Fruit fly (Drosophila melanogaster): ENCODE results near the gene Atac3.

Atac3 gene

dm6 chr3L:350651-351228, 22.9 kb upstream of the Atac3 start (continued):
- TF ChIP-seq Fer3 (tag; optimal IDR thresholded peaks at IDR 0.05) (peak; percentile 84), CG17568 (GFP tag; optimal IDR thresholded peaks at IDR 0.05) (no peak), CG12942 (GFP tag; optimal IDR thresholded peaks at IDR 0.05) (no peak), Nf-YA (GFP tag; IDR thresholded peaks at IDR 0.05) (peak; percentile 61), Bgb (GFP tag; IDR thresholded peaks at IDR 0.05; ENCODE audit: partially characterized antibody) (no peak), Mes4 (GFP tag; optimal IDR thresholded peaks at IDR 0.05) (no peak), CG7786 (GFP tag; optimal IDR thresholded peaks at IDR 0.05) (peak; percentile 52), fd64A (GFP tag; optimal IDR thresholded peaks at IDR 0.05) (no peak), yki (optimal IDR thresholded peaks at IDR 0.05) (no peak), CG10565 (GFP tag; optimal IDR thresholded peaks at IDR 0.05) (no peak), onecut (GFP tag; IDR thresholded peaks at IDR 0.05) (no peak), hkb (optimal IDR thresholded peaks at IDR 0.05) (no peak), hkb (GFP tag; IDR thresholded peaks at IDR 0.05) (peak; percentile 90), mirr (GFP tag; optimal IDR thresholded peaks at IDR 0.05) (peak; percentile 8), sim (GFP tag; IDR thresholded peaks at IDR 0.05) (0 out of 2 replicates have a peak, but pooled peaks have one; percentile 45), bbx (GFP tag; IDR thresholded peaks at IDR 0.05; ENCODE audit: partially characterized antibody) (no peak), ash1 (GFP tag; optimal IDR thresholded peaks at IDR 0.05) (no peak), CG11085 (GFP tag; IDR thresholded peaks at IDR 0.05) (peak; percentile 70), H15 (GFP tag; IDR thresholded peaks at IDR 0.05) (peak; percentile 56; the same call in 2 of the 3 replicates), CG33213 (GFP tag; optimal IDR thresholded peaks at IDR 0.05) (peak; percentile 45), Dref (GFP tag; IDR thresholded peaks at IDR 0.05) (no peak), ranshi (GFP tag; IDR thresholded peaks at IDR 0.05) (peak; percentile 88), CG7357 (GFP tag; IDR thresholded peaks at IDR 0.05) (peak; percentile 65; the same call in 2 of the 3 replicates), hth (optimal IDR thresholded peaks at IDR 0.05) (no peak), CG10979 (tag; optimal IDR thresholded peaks at IDR 0.05) (peak; percentile 82), corto (GFP tag; optimal IDR thresholded peaks at IDR 0.05) (no peak), CG9817 (tag; optimal IDR thresholded peaks at IDR 0.05) (peak; percentile 45), CG13296 (GFP tag; optimal IDR thresholded peaks at IDR 0.05) (peak; percentile 70), Nf-YC (tag; optimal IDR thresholded peaks at IDR 0.05) (no peak), ato (GFP tag; IDR thresholded peaks at IDR 0.05; ENCODE audit: partially characterized antibody) (no peak), D19A (tag; optimal IDR thresholded peaks at IDR 0.05) (no peak), cg (GFP tag; optimal IDR thresholded peaks at IDR 0.05) (peak; percentile 49), CG14667 (GFP tag; IDR thresholded peaks at IDR 0.05) (peak; percentile 76), Doc3 (GFP tag; IDR thresholded peaks at IDR 0.05; ENCODE audit: partially characterized antibody) (no peak), CG10209 (GFP tag; optimal IDR thresholded peaks at IDR 0.05) (peak; percentile 28), CG14441 (GFP tag; IDR thresholded peaks at IDR 0.05) (peak; percentile 83), Hsf (GFP tag; optimal IDR thresholded peaks at IDR 0.05) (peak; percentile 60), mam (GFP tag; optimal IDR thresholded peaks at IDR 0.05) (peak; percentile 76), CG8478 (optimal IDR thresholded peaks at IDR 0.05) (no peak), Doc2 (GFP tag; IDR thresholded peaks at IDR 0.05) (0 out of 2 replicates have a peak, but pooled peaks have one; percentile 32), Fer1 (GFP tag; optimal IDR thresholded peaks at IDR 0.05) (peak; percentile 79), dysf (GFP tag; IDR thresholded peaks at IDR 0.05) (peak; percentile 86), caup (GFP tag; optimal IDR thresholded peaks at IDR 0.05; ENCODE audit: severe bottlenecking) (peak; percentile 66), CG12744 (GFP tag; optimal IDR thresholded peaks at IDR 0.05) (peak; percentile 20), hbn (GFP tag; IDR thresholded peaks at IDR 0.05; ENCODE audit: partially characterized antibody) (no peak), zf30C (GFP tag; optimal IDR thresholded peaks at IDR 0.05) (peak; percentile 58), CG4404 (GFP tag; IDR thresholded peaks at IDR 0.05) (peak; percentile 45; the same call in 1 of the 2 replicates), CG8290 (GFP tag; optimal IDR thresholded peaks at IDR 0.05) (no peak), CG8290 (tag; optimal IDR thresholded peaks at IDR 0.05) (no peak), TFAM (GFP tag; optimal IDR thresholded peaks at IDR 0.05) (no peak), vfl (GFP tag; optimal IDR thresholded peaks at IDR 0.05) (no peak), BtbVII (GFP tag; optimal IDR thresholded peaks at IDR 0.05) (peak; percentile 33)
